Worm (Caenorhabditis elegans) whole organism, young adult: ENCODE measurements around the gene glb-15.

Experiments
- B0019.2 ChIP-seq: fragments of 200-800 bp; sonication (Bioruptor generic); conservative IDR thresholded peaks from 2 replicates; pipeline ENCODE4 v1.3.6; 2022; ENCODE audit warnings: missing genetic modification reagents, missing genetic modification characterization, missing compliant biosample characterization
- D2030.7 ChIP-seq: fragments of 200-800 bp; sonication (Bioruptor generic); IDR thresholded peaks from 2 replicates; pipeline ENCODE4 v1.3.6; 2022; ENCODE audit warnings: missing genetic modification reagents, missing genetic modification characterization, missing compliant biosample characterization
- F23B12.7 ChIP-seq: sonication (generic microtip); optimal IDR thresholded peaks from 2 replicates; lab custom pipeline; 2017; ENCODE audit warnings: missing genetic modification characterization, mild to moderate bottlenecking, missing compliant biosample characterization, antibody characterized with exemption, moderate library complexity; ENCODE audit not compliant: insufficient read depth
- F37B4.10 ChIP-seq: fragments of 200-800 bp; sonication (Bioruptor generic); IDR thresholded peaks from 2 replicates; pipeline ENCODE4 v1.3.6; 2022; ENCODE audit warnings: missing genetic modification characterization, missing compliant biosample characterization
- Y53F4B.3 ChIP-seq: fragments of 200-800 bp; sonication (Bioruptor generic); IDR thresholded peaks from 2 replicates; pipeline ENCODE4 v1.3.6; 2022; ENCODE audit warnings: missing genetic modification reagents, missing genetic modification characterization, missing compliant biosample characterization
- Y67H2A.10 ChIP-seq: fragments of 200-800 bp; sonication (Bioruptor generic); conservative IDR thresholded peaks from 2 replicates; pipeline ENCODE4 v1.3.6; 2022; ENCODE audit warnings: missing genetic modification reagents, missing genetic modification characterization, missing compliant biosample characterization
- Y79H2A.3 ChIP-seq: fragments of 200-800 bp; sonication (Bioruptor generic); conservative IDR thresholded peaks from 2 replicates; pipeline ENCODE4 v1.3.6; 2022; ENCODE audit warnings: missing genetic modification reagents, missing genetic modification characterization, missing compliant biosample characterization
- aptf-3 ChIP-seq: fragments of 200-800 bp; sonication (Bioruptor generic); IDR thresholded peaks from 2 replicates; pipeline ENCODE4 v1.3.6; 2022; ENCODE audit warnings: missing genetic modification characterization, missing compliant biosample characterization
- atf-7 ChIP-seq: sonication (generic microtip); optimal IDR thresholded peaks from 2 replicates; lab custom pipeline; 2017; ENCODE audit warnings: mild to moderate bottlenecking, missing genetic modification characterization, missing compliant biosample characterization
- athp-1 ChIP-seq: sonication (generic microtip); optimal IDR thresholded peaks from 2 replicates; lab custom pipeline; 2017; ENCODE audit warnings: mild to moderate bottlenecking, missing genetic modification characterization, missing compliant biosample characterization
- attf-5 ChIP-seq: fragments of 200-800 bp; sonication (Bioruptor generic); optimal IDR thresholded peaks from 2 replicates; lab custom pipeline; 2018; ENCODE audit warnings: mild to moderate bottlenecking, missing genetic modification characterization, missing compliant biosample characterization
- attf-6 ChIP-seq: fragments of 200-800 bp; sonication (Bioruptor generic); IDR thresholded peaks from 2 replicates; pipeline ENCODE4 v1.3.6; 2022; ENCODE audit warnings: missing genetic modification reagents, missing genetic modification characterization, missing compliant biosample characterization
- bed-1 ChIP-seq: fragments of 200-800 bp; sonication (Bioruptor generic); IDR thresholded peaks from 2 replicates; pipeline ENCODE4 v1.3.6; 2022; ENCODE audit warnings: missing genetic modification reagents, missing genetic modification characterization, missing compliant biosample characterization
- cebp-2 ChIP-seq: fragments of 200-800 bp; sonication (Bioruptor generic); IDR thresholded peaks from 2 replicates; pipeline ENCODE4 v1.3.6; 2022; ENCODE audit warnings: missing genetic modification characterization, missing compliant biosample characterization
- ceh-100 ChIP-seq: fragments of 200-800 bp; sonication (Bioruptor generic); IDR thresholded peaks from 2 replicates; pipeline ENCODE4 v1.3.6; 2022; ENCODE audit warnings: missing genetic modification reagents, missing genetic modification characterization, missing compliant biosample characterization
- dox-1 ChIP-seq: fragments of 200-800 bp; sonication (Bioruptor generic); IDR thresholded peaks from 2 replicates; pipeline ENCODE4 v1.3.6; 2022; ENCODE audit warnings: missing genetic modification reagents, missing genetic modification characterization, missing compliant biosample characterization
- ekl-4 ChIP-seq: fragments of 200-800 bp; sonication (Bioruptor generic); IDR thresholded peaks from 2 replicates; pipeline ENCODE4 v1.3.6; 2022; ENCODE audit warnings: missing genetic modification reagents, missing genetic modification characterization, missing compliant biosample characterization
- ets-4 ChIP-seq: fragments of 200-800 bp; sonication (Bioruptor generic); optimal IDR thresholded peaks from 2 replicates; lab custom pipeline; 2018; ENCODE audit warnings: mild to moderate bottlenecking, missing genetic modification characterization, missing compliant biosample characterization
- him-1 ChIP-seq: sonication (generic microtip); optimal IDR thresholded peaks from 2 replicates; lab custom pipeline; 2016; ENCODE audit warnings: missing genotype, missing genetic modification reagents, missing genetic modification characterization, missing compliant biosample characterization
- lag-1 ChIP-seq: fragments of 200-800 bp; sonication (Bioruptor generic); IDR thresholded peaks from 2 replicates; pipeline ENCODE4 v1.3.6; 2022; ENCODE audit warnings: missing genetic modification reagents, missing genetic modification characterization, missing compliant biosample characterization
- let-526 ChIP-seq: fragments of 200-800 bp; sonication (Bioruptor generic); IDR thresholded peaks from 2 replicates; pipeline ENCODE4 v1.3.6; 2022; ENCODE audit warnings: missing genetic modification reagents, missing genetic modification characterization, missing compliant biosample characterization
- madf-10 ChIP-seq: sonication (generic microtip); optimal IDR thresholded peaks from 2 replicates; lab custom pipeline; 2016; ENCODE audit warnings: mild to moderate bottlenecking, missing genetic modification characterization, missing compliant biosample characterization
- madf-3 ChIP-seq: fragments of 200-800 bp; sonication (Bioruptor generic); IDR thresholded peaks from 2 replicates; pipeline ENCODE4 v1.3.6; 2022; ENCODE audit warnings: missing genetic modification reagents, missing genetic modification characterization, missing compliant biosample characterization
- mcd-1 ChIP-seq: fragments of 200-800 bp; sonication (Bioruptor generic); IDR thresholded peaks from 2 replicates; pipeline ENCODE4 v1.3.6; 2022; ENCODE audit warnings: missing genetic modification reagents, missing genetic modification characterization, missing compliant biosample characterization
- nfya-2 ChIP-seq: fragments of 200-800 bp; sonication (Bioruptor generic); IDR thresholded peaks from 2 replicates; pipeline ENCODE4 v1.3.6; 2022; ENCODE audit warnings: missing genetic modification reagents, missing genetic modification characterization, missing compliant biosample characterization
- nhr-120 ChIP-seq: fragments of 200-800 bp; sonication (Bioruptor generic); IDR thresholded peaks from 2 replicates; pipeline ENCODE4 v1.3.6; 2022; ENCODE audit warnings: missing genetic modification characterization, missing compliant biosample characterization
- rcor-1 ChIP-seq: fragments of 200-800 bp; sonication (Bioruptor generic); IDR thresholded peaks from 2 replicates; pipeline ENCODE4 v1.3.6; 2022; ENCODE audit warnings: missing genetic modification reagents, missing genetic modification characterization, missing compliant biosample characterization
- snpc-1.3 ChIP-seq: sonication (generic microtip); optimal IDR thresholded peaks from 2 replicates; lab custom pipeline; 2017; ENCODE audit warnings: missing genetic modification characterization, mild to moderate bottlenecking, missing compliant biosample characterization, antibody characterized with exemption, moderate library complexity, missing genotype, missing genetic modification reagents; ENCODE audit not compliant: insufficient read depth
- snpc-3.4 ChIP-seq: sonication (generic microtip); optimal IDR thresholded peaks from 2 replicates; lab custom pipeline; 2017; ENCODE audit warnings: missing genetic modification characterization, mild to moderate bottlenecking, missing compliant biosample characterization, antibody characterized with exemption, moderate library complexity, missing genotype, missing genetic modification reagents
- snpc-4 ChIP-seq, 5 experiments: fragments of 150-350 bp in 1 of 5; sonication (generic microtip) in 4 of 5; optimal IDR thresholded peaks; 2 replicates each; lab custom pipeline; 2014 to 2018; ENCODE audit warnings: missing genetic modification characterization in 5 of 5, missing biosample characterization in 3 of 5, antibody characterized with exemption in 2 of 5, mild to moderate bottlenecking in 2 of 5, missing compliant biosample characterization in 2 of 5, missing genotype in 2 of 5, moderate library complexity in 2 of 5, missing genetic modification reagents in 1 of 5
- unc-130 ChIP-seq: sonication (generic microtip); optimal IDR thresholded peaks from 2 replicates; lab custom pipeline; 2016; ENCODE audit warnings: missing genetic modification reagents, missing genetic modification characterization, missing compliant biosample characterization
- unc-62 ChIP-seq: fragments of 150-350 bp; optimal IDR thresholded peaks from 2 replicates; lab custom pipeline; 2014; ENCODE audit warnings: missing biosample characterization, missing genetic modification reagents, missing genetic modification characterization
- zim-3 ChIP-seq: sonication (generic microtip); optimal IDR thresholded peaks from 2 replicates; lab custom pipeline; 2017; ENCODE audit warnings: mild to moderate bottlenecking, missing genetic modification characterization, moderate library complexity, missing compliant biosample characterization
- ztf-18 ChIP-seq: sonication (generic microtip); optimal IDR thresholded peaks from 2 replicates; lab custom pipeline; 2016; ENCODE audit warnings: missing genotype, mild to moderate bottlenecking, missing genetic modification characterization, missing compliant biosample characterization
- ztf-22 ChIP-seq: fragments of 200-800 bp; sonication (Bioruptor generic); optimal IDR thresholded peaks from 2 replicates; lab custom pipeline; 2018; ENCODE audit warnings: mild to moderate bottlenecking, missing genetic modification characterization, moderate library complexity, missing compliant biosample characterization
- ztf-25 ChIP-seq: fragments of 200-800 bp; sonication (Bioruptor generic); IDR thresholded peaks from 2 replicates; pipeline ENCODE4 v1.3.6; 2022; ENCODE audit warnings: missing genetic modification reagents, missing genetic modification characterization, missing compliant biosample characterization

glb-15 gene

DNA sequence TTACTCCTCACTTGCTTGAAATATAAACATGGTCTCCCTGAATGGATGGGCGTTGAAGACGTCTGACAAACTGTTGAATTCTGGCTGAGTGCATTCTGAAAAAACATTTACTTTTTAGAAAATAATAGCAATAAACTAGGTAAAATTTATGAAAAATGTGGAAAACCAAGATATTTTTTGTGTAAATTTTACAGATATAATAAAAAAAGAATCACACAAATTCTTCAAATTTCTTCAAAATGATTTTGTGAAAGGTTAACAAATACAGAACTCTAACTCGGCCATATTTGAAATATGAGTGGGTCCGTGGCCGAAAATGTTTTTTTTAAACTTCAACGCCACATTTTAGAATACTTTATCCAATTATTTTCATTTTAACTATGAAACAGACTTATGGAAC, at the start of gene glb-15:
Gene glb-15 (minus strand): TSS at position 101 of the 400 bp plus-strand sequence.
- TF ChIP-seq nhr-120 (GFP tag; lab: Robert Waterston, UW) (no peak), F23B12.7 (tag; lab: Kevin White, UChicago) (no peak), ceh-100 (GFP tag; lab: Robert Waterston, UW) (no peak), attf-6 (GFP tag; lab: Robert Waterston, UW) (no peak), bed-1 (GFP tag; lab: Robert Waterston, UW) (no peak), madf-3 (GFP tag; lab: Robert Waterston, UW) (no peak), ztf-18 (tag; lab: Kevin White, UChicago) (no peak), ekl-4 (GFP tag; lab: Robert Waterston, UW) (no peak), attf-5 (GFP tag; lab: Kevin White, UChicago) (no peak), lag-1 (GFP tag; lab: Robert Waterston, UW) (no peak), aptf-3 (no peak), cebp-2 (GFP tag; lab: Robert Waterston, UW) (no peak), snpc-1.3 (tag; lab: Kevin White, UChicago) (no peak), unc-62 (GFP tag; lab: Kevin White, UChicago) (no peak)

DNA sequence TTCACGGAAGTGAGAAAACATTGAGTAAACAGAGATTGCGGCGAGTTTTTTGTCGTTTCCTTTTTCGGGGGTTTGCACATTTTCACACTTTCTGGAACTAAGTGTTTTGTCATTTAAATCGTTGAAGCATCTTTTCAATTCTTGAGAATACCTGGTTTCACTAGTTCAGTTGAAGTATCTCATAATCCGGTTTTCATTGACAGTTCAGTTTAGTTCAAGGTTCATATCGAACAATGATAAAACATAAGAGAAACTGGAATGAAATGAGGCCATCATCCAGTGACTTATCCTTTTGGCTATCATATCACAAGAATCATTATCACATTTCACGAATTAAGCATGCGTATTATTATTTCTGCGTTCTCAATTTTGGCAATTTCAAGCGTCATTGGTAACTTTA, 49.1 kb upstream of the glb-15 start, which contains the start of gene F46F3.3:
Gene F46F3.3 (plus strand): TSS at position 301 of the 400 bp plus-strand sequence.
- TF ChIP-seq ets-4 (GFP tag; lab: Kevin White, UChicago) = no peak
- no peak for TF ChIP-seq F37B4.10 (GFP tag; lab: Robert Waterston, UW)
- TF ChIP-seq let-526 = no peak
- no peak for TF ChIP-seq Y53F4B.3 (GFP tag; lab: Robert Waterston, UW)
- TF ChIP-seq B0019.2 (GFP tag; lab: Robert Waterston, UW) = no peak
- no peak for TF ChIP-seq unc-130 (GFP tag; lab: Kevin White, UChicago)
- TF ChIP-seq athp-1 (tag; lab: Kevin White, UChicago) = no peak
- no peak for TF ChIP-seq mcd-1 (GFP tag; lab: Robert Waterston, UW)
- TF ChIP-seq atf-7 (tag; lab: Kevin White, UChicago) = no peak
- TF ChIP-seq snpc-4 (GFP tag; optimal IDR thresholded peaks at IDR 0.05; lab: Kevin White, UChicago) = no peak
- no peak for TF ChIP-seq snpc-4 (tag; optimal IDR thresholded peaks at IDR 0.05; lab: Kevin White, UChicago)
- no peak for TF ChIP-seq madf-10 (tag; lab: Kevin White, UChicago)
- TF ChIP-seq Y79H2A.3 (GFP tag; lab: Robert Waterston, UW) = no peak

ce11 chrV:11664875-11665384, 46.9 kb upstream of the glb-15 start, which contains the start of gene ceh-27:
TSS of gene ceh-27 (minus strand) at chrV:11665102.
- no peak for TF ChIP-seq let-526
- TF ChIP-seq dox-1 = no peak
- no peak for TF ChIP-seq ztf-22
- TF ChIP-seq F23B12.7 (tag; lab: Kevin White, UChicago) = no peak
- no peak for TF ChIP-seq rcor-1 (GFP tag; lab: Robert Waterston, UW)
- no peak for TF ChIP-seq snpc-1.3 (tag; lab: Kevin White, UChicago)
- no peak for TF ChIP-seq D2030.7
- TF ChIP-seq ceh-100 (GFP tag; lab: Robert Waterston, UW) = no peak
- no peak for TF ChIP-seq ztf-25 (GFP tag; lab: Robert Waterston, UW)
- no peak for TF ChIP-seq Y67H2A.10 (GFP tag; lab: Robert Waterston, UW)
- no peak for TF ChIP-seq athp-1 (tag; lab: Kevin White, UChicago)
- TF ChIP-seq attf-6 (GFP tag; lab: Robert Waterston, UW) = no peak
- TF ChIP-seq zim-3 (tag; lab: Kevin White, UChicago) = no peak
- TF ChIP-seq snpc-3.4 (tag; lab: Kevin White, UChicago) = no peak
- TF ChIP-seq him-1 (tag; lab: Kevin White, UChicago) = no peak
- TF ChIP-seq nfya-2 (GFP tag; lab: Robert Waterston, UW) = no peak
